Fruit fly (Drosophila melanogaster) Kc167 (cell line): Measurements from ENCODE around the gene Polr1F.

Source experiments
- Myc ChIP-seq: fragments of >200 bp; optimal IDR thresholded peaks from 2 replicates; lab custom pipeline; 2017; ENCODE audit warnings: missing external identifiers
- Sin3A ChIP-seq: fragments of >200 bp; optimal IDR thresholded peaks from 2 replicates; lab custom pipeline; 2018; ENCODE audit warnings: missing external identifiers
- h ChIP-seq: fragments of >200 bp; optimal IDR thresholded peaks from 3 replicates; lab custom pipeline; 2018; ENCODE audit warnings: missing external identifiers
- insv ChIP-seq: fragments of >200 bp; optimal IDR thresholded peaks from 3 replicates; lab custom pipeline; 2018; ENCODE audit warnings: missing external identifiers
- psq ChIP-seq: fragments of >200 bp; optimal IDR thresholded peaks from 2 replicates; lab custom pipeline; 2017; ENCODE audit warnings: missing external identifiers
- ttk ChIP-seq: sonication (Bioruptor generic); optimal IDR thresholded peaks from 2 replicates; lab custom pipeline; 2017; ENCODE audit warnings: missing external identifiers

The Polr1F gene

DNA sequence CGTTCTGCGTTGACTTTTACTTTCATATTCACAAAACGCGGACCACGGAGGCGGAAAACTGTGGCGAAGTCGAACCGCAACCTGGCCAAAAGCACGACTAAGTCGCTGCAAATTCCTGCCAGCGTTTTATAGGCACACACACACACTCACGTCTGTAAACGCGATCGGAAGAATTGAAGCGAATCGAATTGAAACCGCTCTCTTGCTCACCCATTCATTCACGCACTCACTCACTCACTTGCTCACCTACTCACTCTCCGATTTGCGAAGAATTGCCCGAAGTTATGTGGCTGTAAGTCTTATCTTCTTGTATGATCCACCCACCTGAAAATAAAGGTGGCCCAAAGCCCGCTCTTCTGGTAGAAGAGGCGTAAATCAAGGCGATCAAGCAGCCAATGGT lies 37.4 kb downstream of the Polr1F start, which contains the start of gene Nha1:
Gene Nha1 (minus strand): TSS at position 101 of the 400 bp plus-strand sequence.
- TF ChIP-seq h (lab: Kevin White, UChicago) (no peak), psq (lab: Kevin White, UChicago) (no peak), insv (lab: Kevin White, UChicago) (no peak), ttk (lab: Kevin White, UChicago) (no peak), Sin3A (no peak)

DNA sequence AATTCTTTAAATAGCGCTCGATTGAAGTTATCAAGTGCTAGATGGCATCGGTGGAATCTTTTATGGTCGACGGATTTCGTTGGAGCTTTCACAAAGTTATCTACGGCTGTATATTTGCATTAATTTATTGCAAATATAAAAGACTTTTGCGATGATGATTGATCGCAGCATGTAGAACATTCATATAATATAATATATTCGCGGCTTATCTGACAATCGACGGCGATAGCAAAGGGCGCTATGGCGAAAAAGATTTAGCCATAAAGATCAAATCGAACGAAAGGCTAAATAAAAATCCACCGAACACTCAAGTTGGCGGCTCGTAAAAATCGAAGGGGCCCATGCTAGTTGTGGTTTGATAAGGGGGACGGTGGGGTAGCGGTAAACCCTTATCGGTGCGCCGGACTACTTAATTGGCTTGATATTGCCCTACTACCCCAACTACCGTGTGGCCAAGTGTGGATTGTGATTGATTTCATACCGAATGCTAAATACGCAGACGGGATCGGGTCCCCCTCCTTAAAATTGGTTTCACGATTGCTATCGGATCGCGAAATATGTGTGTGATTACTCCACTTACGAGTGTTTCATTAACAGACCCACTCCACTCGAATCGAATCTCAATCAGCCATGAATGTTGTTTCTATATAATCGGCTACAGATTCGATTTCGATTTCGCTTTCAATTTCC lies 39.3 kb downstream of the Polr1F start:
- TF ChIP-seq insv (lab: Kevin White, UChicago) (no peak), h (lab: Kevin White, UChicago) (no peak), ttk (lab: Kevin White, UChicago) (no peak), Sin3A (no peak), Myc (no peak), psq (lab: Kevin White, UChicago) (no peak)
